Worm (Caenorhabditis elegans) whole organism, L3 larva: ENCODE data around the gene herd-1.

ENCODE experiments used
- R02D3.7 ChIP-seq: fragments of 150-350 bp; optimal IDR thresholded peaks from 2 replicates; lab custom pipeline; 2014; ENCODE audit warnings: missing biosample characterization, missing genetic modification characterization
- ZK546.5 ChIP-seq: sonication (generic microtip); optimal IDR thresholded peaks from 2 replicates; lab custom pipeline; 2017; ENCODE audit warnings: missing biosample characterization, missing genetic modification characterization
- ama-1 ChIP-seq: fragments of 150-350 bp; optimal IDR thresholded peaks from 2 replicates; lab custom pipeline; 2018
- ceh-16 ChIP-seq: sonication (generic microtip); optimal IDR thresholded peaks from 2 replicates; lab custom pipeline; 2017; ENCODE audit warnings: missing biosample characterization, missing genetic modification characterization
- ceh-28 ChIP-seq: fragments of 150-350 bp; optimal IDR thresholded peaks from 2 replicates; lab custom pipeline; 2014; ENCODE audit warnings: missing biosample characterization, missing genetic modification reagents, missing genetic modification characterization
- ceh-82 ChIP-seq: fragments of 150-350 bp; optimal IDR thresholded peaks from 2 replicates; lab custom pipeline; 2014; ENCODE audit warnings: missing biosample characterization, missing genetic modification characterization
- ceh-9 ChIP-seq: sonication (generic microtip); optimal IDR thresholded peaks from 2 replicates; lab custom pipeline; 2018; ENCODE audit warnings: missing biosample characterization, missing genetic modification characterization
- daf-12 ChIP-seq: fragments of 150-350 bp; optimal IDR thresholded peaks from 2 replicates; lab custom pipeline; 2014; ENCODE audit warnings: missing biosample characterization, missing genetic modification reagents, missing genetic modification characterization
- egl-27 ChIP-seq: sonication (generic microtip); optimal IDR thresholded peaks from 4 replicates; lab custom pipeline; 2017; ENCODE audit warnings: missing biosample characterization, missing genetic modification reagents, missing genetic modification characterization
- elt-1 ChIP-seq: fragments of 150-350 bp; optimal IDR thresholded peaks from 2 replicates; lab custom pipeline; 2014; ENCODE audit warnings: missing biosample characterization, missing genetic modification characterization
- elt-2 ChIP-seq: sonication (generic microtip); optimal IDR thresholded peaks from 2 replicates; lab custom pipeline; 2016; ENCODE audit warnings: missing genetic modification reagents, mild to moderate bottlenecking, missing genetic modification characterization, missing compliant biosample characterization
- elt-3 ChIP-seq, 3 experiments: fragments of 150-350 bp in 1 of 3; sonication (generic microtip) in 2 of 3; optimal IDR thresholded peaks; 2 replicates in 2 of 3; 4 replicates in 1 of 3; lab custom pipeline; 2014 to 2017; ENCODE audit warnings: missing biosample characterization in 3 of 3, missing genetic modification characterization in 3 of 3
- eor-1 ChIP-seq, 2 experiments: fragments of 150-350 bp; optimal IDR thresholded peaks; 2 replicates each; lab custom pipeline; 2014 to 2018; ENCODE audit warnings: missing biosample characterization in 2 of 2, missing genetic modification characterization in 2 of 2
- fkh-10 ChIP-seq: sonication (generic microtip); optimal IDR thresholded peaks from 2 replicates; lab custom pipeline; 2017; ENCODE audit warnings: missing biosample characterization, missing genetic modification reagents, missing genetic modification characterization
- fkh-2 ChIP-seq: fragments of 150-350 bp; optimal IDR thresholded peaks from 2 replicates; lab custom pipeline; 2014; ENCODE audit warnings: missing biosample characterization, missing genetic modification reagents, missing genetic modification characterization
- fos-1 ChIP-seq: fragments of 150-350 bp; optimal IDR thresholded peaks from 2 replicates; lab custom pipeline; 2014; ENCODE audit warnings: missing biosample characterization, missing genetic modification characterization
- jun-1 ChIP-seq: fragments of 150-350 bp; optimal IDR thresholded peaks from 2 replicates; lab custom pipeline; 2014; ENCODE audit warnings: missing biosample characterization, missing genetic modification reagents, missing genetic modification characterization
- lin-15B ChIP-seq: fragments of 150-350 bp; optimal IDR thresholded peaks from 2 replicates; lab custom pipeline; 2014; ENCODE audit warnings: missing biosample characterization, missing genetic modification characterization
- lin-39 ChIP-seq: fragments of 150-350 bp; optimal IDR thresholded peaks from 2 replicates; lab custom pipeline; 2018; ENCODE audit warnings: missing biosample characterization, missing genetic modification reagents, missing genetic modification characterization
- lsy-12 ChIP-seq: sonication (generic microtip); optimal IDR thresholded peaks from 2 replicates; lab custom pipeline; 2016; ENCODE audit warnings: mild to moderate bottlenecking, missing genetic modification characterization, missing compliant biosample characterization
- mdl-1 ChIP-seq: fragments of 150-350 bp; optimal IDR thresholded peaks from 2 replicates; lab custom pipeline; 2014; ENCODE audit warnings: missing biosample characterization, missing genetic modification characterization
- mml-1 ChIP-seq: fragments of 150-350 bp; sonication (generic microtip); optimal IDR thresholded peaks from 3 replicates; lab custom pipeline; 2014; ENCODE audit warnings: missing biosample characterization, missing genetic modification characterization
- nfya-1 ChIP-seq: sonication (generic microtip); optimal IDR thresholded peaks from 2 replicates; lab custom pipeline; 2017; ENCODE audit warnings: missing genetic modification characterization, mild to moderate bottlenecking, missing compliant biosample characterization, antibody characterized with exemption, moderate library complexity; ENCODE audit not compliant: insufficient read depth
- nhr-11 ChIP-seq: fragments of 150-350 bp; optimal IDR thresholded peaks from 2 replicates; lab custom pipeline; 2014; ENCODE audit warnings: missing biosample characterization, missing genetic modification characterization
- nhr-12 ChIP-seq: fragments of 150-350 bp; optimal IDR thresholded peaks from 2 replicates; lab custom pipeline; 2014; ENCODE audit warnings: missing biosample characterization, missing genetic modification characterization
- nhr-23 ChIP-seq: fragments of 150-350 bp; optimal IDR thresholded peaks from 2 replicates; lab custom pipeline; 2014; ENCODE audit warnings: missing biosample characterization, missing genetic modification reagents, missing genetic modification characterization
- nhr-237 ChIP-seq: fragments of 150-350 bp; optimal IDR thresholded peaks from 2 replicates; lab custom pipeline; 2014; ENCODE audit warnings: missing biosample characterization, missing genetic modification characterization
- nhr-25 ChIP-seq: sonication (generic microtip); optimal IDR thresholded peaks from 2 replicates; lab custom pipeline; 2017; ENCODE audit warnings: missing biosample characterization, missing genetic modification characterization
- nhr-28 ChIP-seq: fragments of 150-350 bp; optimal IDR thresholded peaks from 2 replicates; lab custom pipeline; 2014; ENCODE audit warnings: missing biosample characterization, missing genetic modification characterization
- nhr-43 ChIP-seq: sonication (generic microtip); optimal IDR thresholded peaks from 2 replicates; lab custom pipeline; 2016; ENCODE audit warnings: mild to moderate bottlenecking, missing genetic modification characterization, missing compliant biosample characterization; ENCODE audit not compliant: poor library complexity, severe bottlenecking
- nhr-67 ChIP-seq: fragments of 150-350 bp; optimal IDR thresholded peaks from 2 replicates; lab custom pipeline; 2014; ENCODE audit warnings: missing biosample characterization, missing genetic modification characterization
- nhr-76 ChIP-seq: fragments of 150-350 bp; sonication (generic microtip); optimal IDR thresholded peaks from 5 replicates; lab custom pipeline; 2014; ENCODE audit warnings: missing biosample characterization, missing genetic modification characterization
- pha-4 ChIP-seq: fragments of 150-350 bp; optimal IDR thresholded peaks from 2 replicates; lab custom pipeline; 2014; ENCODE audit warnings: missing biosample characterization, missing genetic modification reagents, missing genetic modification characterization
- sea-2 ChIP-seq: fragments of 150-350 bp; sonication (generic microtip); optimal IDR thresholded peaks from 4 replicates; lab custom pipeline; 2014; ENCODE audit warnings: missing biosample characterization, missing genetic modification reagents, missing genetic modification characterization
- skn-1 ChIP-seq: fragments of 150-350 bp; optimal IDR thresholded peaks from 2 replicates; lab custom pipeline; 2014; ENCODE audit warnings: missing biosample characterization, missing genetic modification characterization
- snpc-4 ChIP-seq: fragments of 150-350 bp; optimal IDR thresholded peaks from 2 replicates; lab custom pipeline; 2014; ENCODE audit warnings: missing biosample characterization, missing genetic modification characterization
- unc-39 ChIP-seq: sonication (generic microtip); optimal IDR thresholded peaks from 4 replicates; lab custom pipeline; 2017; ENCODE audit warnings: missing biosample characterization, missing genetic modification characterization
- unc-62 ChIP-seq: fragments of 150-350 bp; sonication (generic microtip); optimal IDR thresholded peaks from 4 replicates; lab custom pipeline; 2014; ENCODE audit warnings: missing biosample characterization, missing genetic modification reagents, missing genetic modification characterization
- zag-1 ChIP-seq: fragments of 150-350 bp; optimal IDR thresholded peaks from 2 replicates; lab custom pipeline; 2014; ENCODE audit warnings: missing biosample characterization, missing genetic modification characterization
- ztf-11 ChIP-seq: fragments of 150-350 bp; optimal IDR thresholded peaks from 2 replicates; lab custom pipeline; 2014; ENCODE audit warnings: missing biosample characterization, missing genetic modification characterization

Gene herd-1

DNA sequence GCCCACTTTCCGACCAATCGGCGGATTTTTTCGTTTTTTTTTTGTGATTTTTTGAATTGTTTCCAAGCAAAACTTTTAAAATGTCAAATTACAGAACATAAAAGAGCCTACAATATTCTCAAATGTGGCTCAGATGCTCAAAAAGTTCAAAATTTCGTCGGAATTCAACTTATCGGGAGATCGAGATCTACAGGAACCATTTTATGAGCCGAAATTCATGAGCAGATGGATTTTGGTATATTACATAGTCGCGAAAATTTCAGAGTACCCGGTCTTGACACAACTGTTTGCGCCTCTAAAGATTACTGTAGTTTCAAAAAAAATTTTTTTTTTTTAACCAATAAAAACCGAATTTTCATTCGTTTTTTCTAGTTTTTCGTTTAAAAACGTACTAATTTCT, 37.4 kb upstream of the herd-1 start:
- no peak for TF ChIP-seq ceh-28 (tag; lab: Kevin White, UChicago)
- TF ChIP-seq nhr-76 (tag; lab: Kevin White, UChicago) = no peak
- TF ChIP-seq skn-1 (tag; lab: Kevin White, UChicago) = no peak
- TF ChIP-seq mml-1 (tag; lab: Kevin White, UChicago) = no peak
- TF ChIP-seq eor-1 (tag; optimal IDR thresholded peaks at IDR 0.05; lab: Kevin White, UChicago) = no peak
- no peak for TF ChIP-seq nhr-67 (tag; lab: Kevin White, UChicago)
- TF ChIP-seq nhr-11 = no peak
- no peak for TF ChIP-seq egl-27
- TF ChIP-seq, all 47 proteins: peak for 0

DNA sequence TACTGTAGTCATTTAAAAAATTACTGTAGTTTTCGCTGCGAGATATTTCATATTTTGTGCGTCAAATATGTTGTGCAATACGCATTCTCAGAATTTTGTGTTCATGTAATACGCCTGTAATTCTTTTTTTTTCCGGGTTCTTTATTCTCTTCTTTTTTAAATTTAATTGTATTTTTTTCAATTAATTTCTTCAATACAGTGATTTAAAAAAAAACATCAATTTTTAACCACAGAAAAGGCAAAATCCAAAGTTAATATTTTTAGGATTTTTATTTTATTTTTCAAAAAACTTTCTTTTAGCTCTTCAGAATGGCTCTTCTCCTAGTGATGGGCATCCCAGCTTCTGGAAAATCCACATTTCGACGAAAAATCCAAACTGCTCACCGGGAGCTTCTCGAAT, 30.0 kb upstream of the herd-1 start, which contains the start of gene pstk-1:
Gene pstk-1, plus strand, starts transcription at position 301 of the 400 bp plus-strand sequence.
- TF ChIP-seq lsy-12 (tag; lab: Kevin White, UChicago) (no peak), ama-1 (lab: Kevin White, UChicago) (no peak)
- TF ChIP-seq, all 47 proteins: peak for 0

DNA sequence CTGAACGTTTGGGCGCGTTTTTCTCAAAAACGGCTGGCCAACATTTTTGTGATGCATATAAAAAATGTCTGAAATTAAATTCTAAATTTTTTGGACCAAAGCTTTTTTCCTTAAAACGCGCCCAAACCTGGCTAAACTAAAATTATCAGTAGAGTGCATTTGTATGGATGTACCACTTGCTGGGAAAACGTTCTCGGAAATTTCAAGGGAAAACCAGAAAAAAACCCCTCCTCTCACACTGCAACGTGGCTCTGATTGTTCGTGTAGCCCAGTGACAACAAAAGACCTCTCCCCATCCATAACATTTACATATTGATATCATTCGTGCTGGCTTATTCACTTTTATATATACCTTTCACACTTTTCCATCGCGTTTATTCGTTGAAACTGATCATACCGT, 27.5 kb upstream of the herd-1 start, which contains the start of gene Y49E10.29:
Gene Y49E10.29, plus strand, starts transcription at position 301 of the 400 bp plus-strand sequence.
- no peak for TF ChIP-seq nfya-1 (tag; lab: Kevin White, UChicago)
- TF ChIP-seq ceh-82 (tag; lab: Kevin White, UChicago) = no peak
- no peak for TF ChIP-seq elt-2
- TF ChIP-seq elt-1 = no peak
- TF ChIP-seq nhr-76 (tag; lab: Kevin White, UChicago) = no peak
- TF ChIP-seq ceh-16 (tag; lab: Kevin White, UChicago) = no peak
- TF ChIP-seq pha-4 = no peak
- TF ChIP-seq egl-27 = no peak
- no peak for TF ChIP-seq fos-1 (tag; lab: Kevin White, UChicago)
- TF ChIP-seq unc-39 (tag; lab: Kevin White, UChicago) = no peak

DNA sequence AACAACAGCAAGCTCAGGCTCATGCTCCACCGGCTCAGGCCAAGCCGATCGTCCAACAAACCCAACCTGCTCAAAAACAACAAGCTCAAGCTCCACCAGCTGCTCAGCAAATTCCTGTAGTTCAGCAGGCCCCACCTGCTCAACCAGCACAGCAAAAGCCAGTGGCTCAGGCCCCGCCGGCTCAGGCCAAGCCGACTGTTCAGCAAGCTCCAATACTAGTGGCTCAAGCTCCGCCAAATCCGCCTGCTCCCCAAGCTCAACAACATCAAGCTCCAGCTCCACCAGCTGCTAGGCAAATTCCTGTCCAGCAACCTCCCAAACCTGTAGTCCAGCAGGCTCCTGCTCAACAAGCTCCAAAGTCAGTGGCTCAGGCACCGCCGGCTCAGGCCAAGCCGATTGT, 26.5 kb upstream of the herd-1 start:
- TF ChIP-seq jun-1 (no peak), nhr-11 (no peak), ceh-9 (tag; lab: Kevin White, UChicago) (no peak), ceh-82 (tag; lab: Kevin White, UChicago) (no peak), nhr-76 (tag; lab: Kevin White, UChicago) (no peak), unc-62 (no peak), lin-39 (tag; lab: Kevin White, UChicago) (no peak), nhr-237 (tag; lab: Kevin White, UChicago) (no peak), mml-1 (tag; lab: Kevin White, UChicago) (no peak), fkh-2 (tag; lab: Kevin White, UChicago) (no peak), nhr-28 (tag; lab: Kevin White, UChicago) (no peak), R02D3.7 (no peak), mdl-1 (tag; lab: Kevin White, UChicago) (no peak)

DNA sequence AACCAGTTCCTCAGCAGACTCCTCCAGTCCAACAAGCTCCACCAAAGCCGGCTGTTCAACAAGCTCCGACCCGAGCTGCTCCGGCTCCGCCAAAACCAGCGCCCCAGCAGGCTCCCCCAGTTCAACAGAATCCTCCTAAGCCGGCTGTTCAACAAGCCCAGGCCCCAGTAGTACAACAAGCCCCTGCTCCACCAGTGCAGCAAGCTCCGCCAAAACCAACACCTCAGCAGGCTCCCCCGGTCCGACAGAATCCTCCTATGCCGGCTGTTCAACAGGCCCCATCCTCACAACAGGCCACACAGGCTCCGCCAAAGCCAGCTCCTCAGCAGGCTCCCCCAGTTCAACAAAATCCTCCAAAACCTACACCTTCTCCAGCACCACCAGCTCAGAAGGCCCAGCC, 25.7 kb upstream of the herd-1 start:
- TF ChIP-seq ZK546.5 (tag; lab: Kevin White, UChicago) (no peak), zag-1 (tag; lab: Kevin White, UChicago) (no peak)

DNA sequence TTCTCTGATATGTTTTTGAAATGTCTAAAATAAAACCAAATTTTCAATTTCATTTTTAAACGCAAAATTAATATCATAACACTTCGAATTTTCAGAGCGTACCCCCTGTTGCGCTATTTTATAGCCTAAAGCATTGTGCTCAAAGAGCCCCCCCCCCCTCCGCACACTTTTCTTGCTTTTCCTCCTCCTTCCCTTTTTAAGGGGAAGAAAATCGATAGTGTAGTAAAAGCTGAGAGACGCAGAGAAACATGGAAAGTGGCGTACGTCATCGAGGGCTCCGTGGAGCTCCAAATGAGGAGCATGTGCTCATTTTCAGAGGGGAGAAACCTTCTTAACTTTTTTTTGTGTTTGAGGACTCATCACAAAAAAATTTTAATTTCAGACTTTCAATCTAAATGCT, 23.8 kb upstream of the herd-1 start, which contains the start of gene cccp-1:
Gene cccp-1, plus strand, starts transcription at position 377 of the 400 bp plus-strand sequence.
- TF ChIP-seq skn-1 (tag; lab: Kevin White, UChicago) (no peak), daf-12 (tag; lab: Kevin White, UChicago) (no peak), fkh-10 (peak; percentile 53), nhr-12 (tag; lab: Kevin White, UChicago) (no peak), unc-39 (tag; lab: Kevin White, UChicago) (no peak), mdl-1 (tag; lab: Kevin White, UChicago) (no peak), ama-1 (lab: Kevin White, UChicago) (no peak), nhr-237 (tag; lab: Kevin White, UChicago) (no peak), elt-1 (no peak), nhr-67 (tag; lab: Kevin White, UChicago) (no peak), nhr-25 (tag; lab: Kevin White, UChicago) (no peak), jun-1 (no peak), nhr-23 (tag; lab: Kevin White, UChicago) (no peak), ceh-28 (tag; lab: Kevin White, UChicago) (peak; percentile 88), nhr-76 (tag; lab: Kevin White, UChicago) (no peak), ceh-16 (tag; lab: Kevin White, UChicago) (no peak), nhr-28 (tag; lab: Kevin White, UChicago) (no peak), sea-2 (GFP tag; lab: Kevin White, UChicago) (no peak), snpc-4 (tag; lab: Kevin White, UChicago) (no peak), nhr-43 (tag; lab: Kevin White, UChicago) (no peak), ceh-9 (tag; lab: Kevin White, UChicago) (no peak), lin-39 (tag; lab: Kevin White, UChicago) (no peak), elt-3 (tag; optimal IDR thresholded peaks at IDR 0.05; lab: Kevin White, UChicago) (no peak), lin-15B (tag; lab: Kevin White, UChicago) (peak; percentile 25), unc-62 (no peak), nfya-1 (tag; lab: Kevin White, UChicago) (peak; percentile 71), elt-2 (peak; percentile 19), ceh-82 (tag; lab: Kevin White, UChicago) (no peak), nhr-11 (no peak), mml-1 (tag; lab: Kevin White, UChicago) (no peak), ztf-11 (tag; lab: Kevin White, UChicago) (no peak), R02D3.7 (no peak), fkh-2 (tag; lab: Kevin White, UChicago) (no peak), ZK546.5 (tag; lab: Kevin White, UChicago) (no peak)
